Worm (Caenorhabditis elegans) whole organism, late embryonic: ENCODE data around the gene frpr-4.

ENCODE experiments used
- F13H6.1 ChIP-seq: sonication (generic microtip); optimal IDR thresholded peaks from 2 replicates; lab custom pipeline; 2016; ENCODE audit warnings: missing genetic modification characterization, missing compliant biosample characterization
- T23F11.4 ChIP-seq: fragments of 200-800 bp; sonication (Bioruptor generic); optimal IDR thresholded peaks from 2 replicates; lab custom pipeline; 2018; ENCODE audit warnings: mild to moderate bottlenecking, missing genetic modification characterization, missing compliant biosample characterization
- Y22D7AL.16 ChIP-seq: sonication (generic microtip); optimal IDR thresholded peaks from 2 replicates; lab custom pipeline; 2016; ENCODE audit warnings: missing genetic modification characterization, missing compliant biosample characterization
- ahr-1 ChIP-seq: sonication (generic microtip); optimal IDR thresholded peaks from 2 replicates; lab custom pipeline; 2016; ENCODE audit warnings: missing genetic modification characterization, missing compliant biosample characterization
- ceh-14 ChIP-seq: sonication (generic microtip); optimal IDR thresholded peaks from 2 replicates; lab custom pipeline; 2016; ENCODE audit warnings: missing genotype, missing genetic modification characterization, missing compliant biosample characterization
- nfya-1 ChIP-seq: sonication (generic microtip); optimal IDR thresholded peaks from 2 replicates; lab custom pipeline; 2017; ENCODE audit warnings: missing genetic modification characterization, mild to moderate bottlenecking, missing compliant biosample characterization, antibody characterized with exemption, moderate library complexity
- npax-4 ChIP-seq: sonication (generic microtip); optimal IDR thresholded peaks from 2 replicates; lab custom pipeline; 2016; ENCODE audit warnings: missing genetic modification characterization, missing compliant biosample characterization
- pha-2 ChIP-seq: sonication (generic microtip); optimal IDR thresholded peaks from 2 replicates; lab custom pipeline; 2017; ENCODE audit warnings: mild to moderate bottlenecking, missing genetic modification characterization, missing compliant biosample characterization
- pha-4 ChIP-seq: fragments of 150-350 bp; optimal IDR thresholded peaks from 2 replicates; lab custom pipeline; 2018; ENCODE audit warnings: missing biosample characterization, missing genetic modification reagents, missing genetic modification characterization
- sox-4 ChIP-seq: sonication (generic microtip); optimal IDR thresholded peaks from 2 replicates; lab custom pipeline; 2017; ENCODE audit warnings: mild to moderate bottlenecking, missing genetic modification characterization, inconsistent platforms, missing compliant biosample characterization
- unc-3 ChIP-seq, 2 experiments: fragments of 200-800 bp in 1 of 2; sonication (Bioruptor generic) in 1 of 2; sonication (generic microtip) in 1 of 2; conservative IDR thresholded peaks in 1 of 2; optimal IDR thresholded peaks in 1 of 2; 2 replicates each; pipeline versions ENCODE4 v1.3.6 to Lab custom; 2016 to 2022; ENCODE audit warnings: missing compliant biosample characterization in 2 of 2, missing genetic modification characterization in 2 of 2, missing genetic modification reagents in 1 of 2
- unc-55 ChIP-seq: sonication (generic microtip); optimal IDR thresholded peaks from 2 replicates; lab custom pipeline; 2017; ENCODE audit warnings: missing biosample characterization, missing genetic modification reagents, missing genetic modification characterization

- TF ChIP-seq pha-2 (tag; lab: Kevin White, UChicago), result no peak
- TF ChIP-seq sox-4 (tag; lab: Kevin White, UChicago), result no peak
- no peak for TF ChIP-seq T23F11.4
- TF ChIP-seq unc-55, result no peak
- TF ChIP-seq nfya-1 (tag; lab: Kevin White, UChicago), result no peak
- TF ChIP-seq ceh-14 (tag; lab: Kevin White, UChicago), result no peak
- no peak for TF ChIP-seq Y22D7AL.16 (tag; lab: Kevin White, UChicago)
- TF ChIP-seq unc-3 (GFP tag; conservative IDR thresholded peaks at IDR 0.05; lab: Robert Waterston, UW), result no peak
- TF ChIP-seq unc-3 (tag; optimal IDR thresholded peaks at IDR 0.05; lab: Kevin White, UChicago), result no peak
- TF ChIP-seq F13H6.1 (tag; lab: Kevin White, UChicago), result no peak
- no peak for TF ChIP-seq npax-4 (tag; lab: Kevin White, UChicago)
- TF ChIP-seq pha-4 (tag; lab: Kevin White, UChicago), result no peak
- no peak for TF ChIP-seq ahr-1 (tag; lab: Kevin White, UChicago)
Observed at ce11 chrII:5305121-5305520, 49.8 kb upstream of the frpr-4 start.
